Worm (Caenorhabditis elegans) whole organism, L2 larva: ENCODE measurements around the gene C18H7.11.

ENCODE experiments used
- R02D3.7 ChIP-seq: fragments of 150-350 bp; optimal IDR thresholded peaks from 2 replicates; lab custom pipeline; 2014; ENCODE audit warnings: missing biosample characterization, missing genetic modification characterization
- ZK546.5 ChIP-seq: sonication (generic microtip); optimal IDR thresholded peaks from 2 replicates; lab custom pipeline; 2017; ENCODE audit warnings: missing biosample characterization, missing genetic modification characterization
- ama-1 ChIP-seq: fragments of 150-350 bp; optimal IDR thresholded peaks from 2 replicates; lab custom pipeline; 2018; ENCODE audit warnings: inconsistent platforms
- blmp-1 ChIP-seq: sonication (generic microtip); optimal IDR thresholded peaks from 2 replicates; lab custom pipeline; 2017; ENCODE audit warnings: missing genetic modification characterization, mild to moderate bottlenecking, missing compliant biosample characterization, antibody characterized with exemption, moderate library complexity; ENCODE audit not compliant: insufficient read depth
- ceh-16 ChIP-seq: fragments of 150-350 bp; optimal IDR thresholded peaks from 2 replicates; lab custom pipeline; 2014; ENCODE audit warnings: missing biosample characterization, missing genetic modification characterization
- fos-1 ChIP-seq: fragments of 150-350 bp; optimal IDR thresholded peaks from 2 replicates; lab custom pipeline; 2014; ENCODE audit warnings: missing biosample characterization, missing genetic modification characterization
- lin-11 ChIP-seq: fragments of 150-350 bp; sonication (generic microtip); optimal IDR thresholded peaks from 2 replicates; lab custom pipeline; 2014; ENCODE audit warnings: missing biosample characterization, missing genetic modification characterization, inconsistent platforms, mixed read lengths
- lsy-2 ChIP-seq, 2 experiments: fragments of 150-350 bp in 1 of 2; sonication (generic microtip) in 1 of 2; optimal IDR thresholded peaks; 2 replicates each; lab custom pipeline; 2014 to 2017; ENCODE audit warnings: missing biosample characterization in 2 of 2, missing genetic modification characterization in 2 of 2
- nhr-12 ChIP-seq: fragments of 150-350 bp; optimal IDR thresholded peaks from 2 replicates; lab custom pipeline; 2014; ENCODE audit warnings: missing biosample characterization, missing genetic modification characterization
- nhr-237 ChIP-seq: fragments of 150-350 bp; optimal IDR thresholded peaks from 2 replicates; lab custom pipeline; 2014; ENCODE audit warnings: missing biosample characterization, missing genetic modification characterization
- unc-62 ChIP-seq: fragments of 150-350 bp; optimal IDR thresholded peaks from 2 replicates; lab custom pipeline; 2014; ENCODE audit warnings: missing biosample characterization, missing genetic modification reagents, missing genetic modification characterization

- TF ChIP-seq ama-1 (lab: Kevin White, UChicago): no peak
- TF ChIP-seq ZK546.5 (tag; lab: Kevin White, UChicago): no peak
- TF ChIP-seq ceh-16 (tag; lab: Kevin White, UChicago): no peak
- TF ChIP-seq nhr-237 (tag; lab: Kevin White, UChicago): no peak
- no peak for TF ChIP-seq R02D3.7
- TF ChIP-seq lin-11 (tag; lab: Kevin White, UChicago): no peak
- TF ChIP-seq nhr-12 (tag; lab: Kevin White, UChicago): no peak
- TF ChIP-seq blmp-1 (tag; lab: Kevin White, UChicago): no peak
- no peak for TF ChIP-seq unc-62 (GFP tag; lab: Kevin White, UChicago)
- no peak for TF ChIP-seq fos-1 (tag; lab: Kevin White, UChicago)
- no peak for TF ChIP-seq lsy-2 (tag; optimal IDR thresholded peaks at IDR 0.05; lab: Kevin White, UChicago)
Measured at ce11 chrIV:563417-563816, 33.3 kb upstream of the C18H7.11 start.
